Worm (Caenorhabditis elegans) whole organism, L2 larva: Measurements from ENCODE around the gene E02C12.11.

Experiments used
- ama-1 ChIP-seq: fragments of 150-350 bp; optimal IDR thresholded peaks from 2 replicates; lab custom pipeline; 2018; ENCODE audit warnings: inconsistent platforms
- elt-1 ChIP-seq: fragments of 150-350 bp; optimal IDR thresholded peaks from 2 replicates; lab custom pipeline; 2014; ENCODE audit warnings: missing biosample characterization, missing genetic modification characterization
- fos-1 ChIP-seq: fragments of 150-350 bp; optimal IDR thresholded peaks from 2 replicates; lab custom pipeline; 2014; ENCODE audit warnings: missing biosample characterization, missing genetic modification characterization
- lin-39 ChIP-seq: fragments of 150-350 bp; optimal IDR thresholded peaks from 2 replicates; lab custom pipeline; 2014; ENCODE audit warnings: missing biosample characterization, missing genetic modification reagents, missing genetic modification characterization
- lsy-2 ChIP-seq, 2 experiments: fragments of 150-350 bp in 1 of 2; sonication (generic microtip) in 1 of 2; optimal IDR thresholded peaks; 2 replicates each; lab custom pipeline; 2014 to 2017; ENCODE audit warnings: missing biosample characterization in 2 of 2, missing genetic modification characterization in 2 of 2
- mdl-1 ChIP-seq, 2 experiments: fragments of 150-350 bp in 1 of 2; sonication (generic microtip) in 1 of 2; optimal IDR thresholded peaks; 2 replicates each; lab custom pipeline; 2017; ENCODE audit warnings: missing biosample characterization in 2 of 2, missing genetic modification characterization in 2 of 2
- nhr-6 ChIP-seq: fragments of 150-350 bp; optimal IDR thresholded peaks from 2 replicates; lab custom pipeline; 2014; ENCODE audit warnings: missing biosample characterization, missing genetic modification characterization
- skn-1 ChIP-seq: sonication (generic microtip); optimal IDR thresholded peaks from 2 replicates; lab custom pipeline; 2017; ENCODE audit warnings: missing biosample characterization, missing genetic modification characterization
- snpc-4 ChIP-seq: fragments of 150-350 bp; optimal IDR thresholded peaks from 2 replicates; lab custom pipeline; 2014; ENCODE audit warnings: missing biosample characterization, missing genetic modification characterization
- unc-62 ChIP-seq: fragments of 150-350 bp; optimal IDR thresholded peaks from 2 replicates; lab custom pipeline; 2014; ENCODE audit warnings: missing biosample characterization, missing genetic modification reagents, missing genetic modification characterization
- ztf-11 ChIP-seq: sonication (generic microtip); optimal IDR thresholded peaks from 2 replicates; lab custom pipeline; 2017; ENCODE audit warnings: missing biosample characterization, missing genetic modification characterization
- ztf-4 ChIP-seq: fragments of 150-350 bp; optimal IDR thresholded peaks from 2 replicates; lab custom pipeline; 2014; ENCODE audit warnings: missing biosample characterization, missing genetic modification characterization

- TF ChIP-seq ama-1 (lab: Kevin White, UChicago) (peak; percentile 64), ztf-4 (tag; lab: Kevin White, UChicago) (no peak), mdl-1 (tag; optimal IDR thresholded peaks at IDR 0.05; lab: Kevin White, UChicago) (no peak), snpc-4 (no peak), nhr-6 (tag; lab: Kevin White, UChicago) (peak; percentile 29), unc-62 (GFP tag; lab: Kevin White, UChicago) (no peak), ztf-11 (no peak), lsy-2 (tag; optimal IDR thresholded peaks at IDR 0.05; lab: Kevin White, UChicago) (peak in 1 of 2 experiments; percentile 80), fos-1 (tag; lab: Kevin White, UChicago) (peak; percentile 7), lin-39 (no peak), skn-1 (tag; lab: Kevin White, UChicago) (no peak), elt-1 (no peak)
Observed at ce11 chrV:9346804-9347203, 32.9 kb downstream of the E02C12.11 start, which contains the start of the genes K07B1.7 and try-5.
